Worm (Caenorhabditis elegans): ENCODE measurements around the gene EGAP5.1.

DNA sequence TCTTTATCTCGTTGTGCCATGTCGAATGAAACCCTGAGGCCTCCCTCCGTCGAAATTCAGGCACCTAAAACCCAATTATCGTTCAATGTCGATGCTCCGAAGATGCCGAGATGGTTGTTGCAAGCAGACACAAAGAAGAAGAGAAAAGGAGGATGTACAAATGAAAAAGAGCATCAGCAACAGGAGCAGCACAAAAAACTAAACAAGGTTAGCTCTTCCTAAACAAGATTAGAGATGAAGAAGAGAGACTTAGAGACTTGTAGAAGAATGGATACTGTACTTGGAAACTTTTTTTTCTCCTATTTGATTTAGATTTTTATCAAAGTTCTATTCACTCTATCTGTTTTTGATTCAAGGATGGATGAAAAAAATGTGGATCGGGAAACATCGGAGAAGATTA, 45.3 kb upstream of the EGAP5.1 start:
- TF ChIP-seq snpc-4 (tag; optimal IDR thresholded peaks at IDR 0.05) (no peak), lsy-2 (tag; optimal IDR thresholded peaks at IDR 0.05) (no peak), unc-62 (GFP tag; optimal IDR thresholded peaks at IDR 0.05) (no peak), lin-13 (tag; optimal IDR thresholded peaks at IDR 0.05) (no peak), M03D4.4 (tag; optimal IDR thresholded peaks at IDR 0.05) (no peak), blmp-1 (tag; optimal IDR thresholded peaks at IDR 0.05) (no peak), hlh-1 (tag; optimal IDR thresholded peaks at IDR 0.05) (no peak), nhr-12 (tag; optimal IDR thresholded peaks at IDR 0.05) (no peak), ceh-43 (GFP tag; optimal IDR thresholded peaks at IDR 0.05) (no peak)

Data from whole organism, mixed stage, embryonic.